Fruit fly (Drosophila melanogaster): ENCODE measurements around the gene CG14075.
A peak's percentile ranks its signal among the peaks of the same experiment; 100 is the strongest.

Gene CG14075

dm6 chr3L:19016133-19016804 lies 31.5 kb downstream of the CG14075 start (continued):
- TF ChIP-seq CG18476 (GFP tag; optimal IDR thresholded peaks at IDR 0.05) (peak; percentile 20), stwl (tag; optimal IDR thresholded peaks at IDR 0.05) (no peak), H2.0 (GFP tag; IDR thresholded peaks at IDR 0.05) (no peak; the same call in 1 of the 2 replicates), CG6175 (GFP tag; IDR thresholded peaks at IDR 0.05) (peak; percentile 84), CG12391 (tag; optimal IDR thresholded peaks at IDR 0.05) (peak; percentile 33), CG2678 (tag; optimal IDR thresholded peaks at IDR 0.05) (peak; percentile 65), CG2116 (GFP tag; optimal IDR thresholded peaks at IDR 0.05) (no peak), CG6791 (GFP tag; IDR thresholded peaks at IDR 0.05; ENCODE audit: partially characterized antibody) (no peak), mam (GFP tag; optimal IDR thresholded peaks at IDR 0.05) (peak; percentile 1), Opbp (GFP tag; IDR thresholded peaks at IDR 0.05; ENCODE audit: partially characterized antibody) (no peak), CG9727 (GFP tag; optimal IDR thresholded peaks at IDR 0.05) (peak; percentile 4), Dll (GFP tag; IDR thresholded peaks at IDR 0.05; ENCODE audit: partially characterized antibody) (no peak), CG10543 (GFP tag; optimal IDR thresholded peaks at IDR 0.05) (peak; percentile 84), CG11456 (GFP tag; IDR thresholded peaks at IDR 0.05) (no peak), sna (GFP tag; IDR thresholded peaks at IDR 0.05; ENCODE audit: partially characterized antibody) (0 out of 2 replicates have a peak, but pooled peaks have one; percentile 36), gro (GFP tag; optimal IDR thresholded peaks at IDR 0.05) (no peak), CG8924 (tag; optimal IDR thresholded peaks at IDR 0.05) (peak; percentile 52), CG7839 (tag; optimal IDR thresholded peaks at IDR 0.05) (peak; percentile 63), CG9817 (tag; optimal IDR thresholded peaks at IDR 0.05) (peak; percentile 28), row (GFP tag; IDR thresholded peaks at IDR 0.05) (peak; percentile 73), CG4854 (GFP tag; optimal IDR thresholded peaks at IDR 0.05) (no peak), gem (tag; optimal IDR thresholded peaks at IDR 0.05) (peak; percentile 66), Hmr (GFP tag; optimal IDR thresholded peaks at IDR 0.05) (peak; percentile 63), zen (tag; optimal IDR thresholded peaks at IDR 0.05) (no peak), CG31441 (GFP tag; IDR thresholded peaks at IDR 0.05) (peak; percentile 27; the same call in 1 of the 2 replicates), D19B (GFP tag; optimal IDR thresholded peaks at IDR 0.05) (peak; percentile 28), Dek (tag; optimal IDR thresholded peaks at IDR 0.05) (peak; percentile 1), CG16813 (GFP tag; IDR thresholded peaks at IDR 0.05; ENCODE audit: partially characterized antibody) (no peak), CG7372 (GFP tag; IDR thresholded peaks at IDR 0.05) (peak; percentile 28; the same call in 1 of the 2 replicates), Bgb (GFP tag; IDR thresholded peaks at IDR 0.05; ENCODE audit: partially characterized antibody) (peak; percentile 27; the same call in 1 of the 2 replicates), Med (GFP tag) (peak; percentile 85), pan (optimal IDR thresholded peaks at IDR 0.05) (no peak), pan (GFP tag; optimal IDR thresholded peaks at IDR 0.05 in 1 of 2, IDR thresholded peaks at IDR 0.05 in 1 of 2) (peak in 1 of 2 experiments; percentile 10), Atf3 (GFP tag; optimal IDR thresholded peaks at IDR 0.05) (no peak), Fer3 (tag; optimal IDR thresholded peaks at IDR 0.05) (peak; percentile 27), PHDP (tag; optimal IDR thresholded peaks at IDR 0.05) (peak; percentile 37), ewg (GFP tag; optimal IDR thresholded peaks at IDR 0.05) (no peak), Doc3 (GFP tag; IDR thresholded peaks at IDR 0.05; ENCODE audit: partially characterized antibody) (no peak), Hr3 (GFP tag; optimal IDR thresholded peaks at IDR 0.05) (no peak), ranshi (GFP tag; IDR thresholded peaks at IDR 0.05) (0 out of 2 replicates have a peak, but pooled peaks have one; percentile 11), ci (GFP tag; IDR thresholded peaks at IDR 0.05) (0 out of 3 replicates have a peak, but pooled peaks have one; percentile 18), zen2 (GFP tag; IDR thresholded peaks at IDR 0.05; ENCODE audit: partially characterized antibody) (no peak), CG13624 (GFP tag; optimal IDR thresholded peaks at IDR 0.05) (peak; percentile 9), ase (GFP tag; IDR thresholded peaks at IDR 0.05) (no peak), CG7556 (GFP tag; optimal IDR thresholded peaks at IDR 0.05) (peak; percentile 62), CG9215 (GFP tag; IDR thresholded peaks at IDR 0.05) (0 out of 2 replicates have a peak, but pooled peaks have one; percentile 21), E2f2 (GFP tag; IDR thresholded peaks at IDR 0.05) (peak; percentile 25; the same call in 1 of the 2 replicates), Oli (tag; optimal IDR thresholded peaks at IDR 0.05) (peak; percentile 34)
